Fruit fly (Drosophila melanogaster) whole organism, embryonic: ENCODE data around the gene Syx8.

Experiments
- Atf3 ChIP-seq: fragments of 200-800 bp; sonication (Bioruptor generic); optimal IDR thresholded peaks from 3 replicates; lab custom pipeline; 2016; ENCODE audit warnings: missing biosample characterization, missing genetic modification characterization
- Bgb ChIP-seq: fragments of 200-800 bp; sonication (Bioruptor generic); IDR thresholded peaks from 2 replicates; pipeline ENCODE4 v1.3.6; 2022; ENCODE audit warnings: missing biosample characterization, missing genetic modification characterization; ENCODE audit not compliant: partially characterized antibody
- CG10267 ChIP-seq: fragments of 200-800 bp; sonication (Bioruptor generic); optimal IDR thresholded peaks from 2 replicates; lab custom pipeline; 2018; ENCODE audit warnings: missing biosample characterization, mild to moderate bottlenecking, missing genetic modification characterization, moderate library complexity
- CG10431 ChIP-seq: fragments of 200-800 bp; sonication (Bioruptor generic); optimal IDR thresholded peaks from 3 replicates; lab custom pipeline; 2018; ENCODE audit warnings: missing biosample characterization, mild to moderate bottlenecking, missing genetic modification characterization
- CG10543 ChIP-seq: fragments of 200-800 bp; sonication (Bioruptor generic); optimal IDR thresholded peaks from 3 replicates; lab custom pipeline; 2017; ENCODE audit warnings: missing biosample characterization, mild to moderate bottlenecking, missing genetic modification characterization, moderate library complexity
- CG11085 ChIP-seq: fragments of 200-800 bp; sonication (Bioruptor generic); IDR thresholded peaks from 2 replicates; pipeline ENCODE4 v1.3.6; 2022; ENCODE audit warnings: missing biosample characterization, missing genetic modification characterization
- CG11723 ChIP-seq: fragments of 200-800 bp; sonication (Bioruptor generic); optimal IDR thresholded peaks from 2 replicates; lab custom pipeline; 2017; ENCODE audit warnings: missing biosample characterization, mild to moderate bottlenecking, missing genetic modification characterization
- CG12219 ChIP-seq: fragments of 200-800 bp; sonication (Bioruptor generic); optimal IDR thresholded peaks from 3 replicates; lab custom pipeline; 2018; ENCODE audit warnings: missing biosample characterization, mild to moderate bottlenecking, missing genetic modification characterization
- CG12299 ChIP-seq: fragments of 200-800 bp; sonication (Bioruptor generic); optimal IDR thresholded peaks from 2 replicates; lab custom pipeline; 2018; ENCODE audit warnings: missing biosample characterization, mild to moderate bottlenecking, missing genetic modification characterization
- CG12769 ChIP-seq: fragments of 200-800 bp; sonication (Bioruptor generic); optimal IDR thresholded peaks from 2 replicates; lab custom pipeline; 2019; ENCODE audit warnings: missing biosample characterization, mild to moderate bottlenecking, missing genetic modification characterization, moderate library complexity
- CG14710 ChIP-seq: fragments of 200-800 bp; sonication (Bioruptor generic); optimal IDR thresholded peaks from 3 replicates; lab custom pipeline; 2019; ENCODE audit warnings: missing biosample characterization, mild to moderate bottlenecking, missing genetic modification characterization, moderate library complexity
- CG17328 ChIP-seq: fragments of 200-800 bp; sonication (Bioruptor generic); IDR thresholded peaks from 2 replicates; pipeline ENCODE4 v1.3.6; 2022; ENCODE audit warnings: missing biosample characterization, missing genetic modification characterization
- CG1832 ChIP-seq: fragments of 200-800 bp; sonication (Bioruptor generic); optimal IDR thresholded peaks from 2 replicates; lab custom pipeline; 2017; ENCODE audit warnings: missing biosample characterization, mild to moderate bottlenecking, missing genetic modification characterization, inconsistent platforms
- CG30403 ChIP-seq: fragments of 200-800 bp; sonication (Bioruptor generic); optimal IDR thresholded peaks from 3 replicates; lab custom pipeline; 2016; ENCODE audit warnings: missing biosample characterization, missing genetic modification characterization
- CG34224 ChIP-seq: fragments of 200-800 bp; sonication (Bioruptor generic); IDR thresholded peaks from 3 replicates; pipeline ENCODE4 v1.3.6; 2022; ENCODE audit warnings: missing biosample characterization, missing genetic modification characterization; ENCODE audit not compliant: partially characterized antibody
- CG4360 ChIP-seq: fragments of 200-800 bp; sonication (Bioruptor generic); IDR thresholded peaks from 2 replicates; pipeline ENCODE4 v1.3.6; 2022; ENCODE audit warnings: missing biosample characterization, missing genetic modification characterization
- CG6654 ChIP-seq: fragments of 200-800 bp; sonication (Bioruptor generic); optimal IDR thresholded peaks from 2 replicates; lab custom pipeline; 2017; ENCODE audit warnings: missing biosample characterization, mild to moderate bottlenecking, missing genetic modification characterization
- CG9437 ChIP-seq: fragments of 200-800 bp; sonication (Bioruptor generic); optimal IDR thresholded peaks from 2 replicates; lab custom pipeline; 2018; ENCODE audit warnings: missing biosample characterization, mild to moderate bottlenecking, missing genetic modification characterization
- D19A ChIP-seq: fragments of 200-800 bp; optimal IDR thresholded peaks from 3 replicates; lab custom pipeline; 2019; ENCODE audit warnings: missing biosample characterization, mild to moderate bottlenecking, missing genetic modification characterization, moderate library complexity
- Dp ChIP-seq: fragments of 200-800 bp; sonication (Bioruptor generic); optimal IDR thresholded peaks from 2 replicates; lab custom pipeline; 2018; ENCODE audit warnings: missing biosample characterization, mild to moderate bottlenecking, missing genetic modification characterization, moderate library complexity
- Dref ChIP-seq: fragments of 200-800 bp; sonication (Bioruptor generic); IDR thresholded peaks from 2 replicates; pipeline ENCODE4 v1.3.6; 2022; ENCODE audit warnings: missing biosample characterization, missing genetic modification characterization
- Ets65A ChIP-seq: fragments of 200-800 bp; sonication (Bioruptor generic); peaks from one replicate; lab custom pipeline; 2016; ENCODE audit warnings: missing biosample characterization, missing genetic modification characterization
- GATAe ChIP-seq: fragments of 200-800 bp; sonication (Bioruptor generic); conservative IDR thresholded peaks from 2 replicates; pipeline ENCODE4 v1.3.6; 2022; ENCODE audit warnings: missing biosample characterization, missing genetic modification characterization
- HLH4C ChIP-seq: fragments of 200-800 bp; sonication (Bioruptor generic); IDR thresholded peaks from 3 replicates; pipeline ENCODE4 v1.3.6; 2022; ENCODE audit warnings: missing biosample characterization, missing genetic modification characterization; ENCODE audit not compliant: partially characterized antibody
- HmgD ChIP-seq: fragments of 200-800 bp; sonication (Bioruptor generic); optimal IDR thresholded peaks from 3 replicates; lab custom pipeline; 2016; ENCODE audit warnings: missing biosample characterization, missing genetic modification characterization
- Lim3 ChIP-seq: fragments of 200-800 bp; sonication (Bioruptor generic); IDR thresholded peaks from 2 replicates; pipeline ENCODE4 v1.3.6; 2022; ENCODE audit warnings: missing biosample characterization, missing genetic modification characterization
- NC2α ChIP-seq: fragments of 200-800 bp; sonication (Bioruptor generic); optimal IDR thresholded peaks from 2 replicates; lab custom pipeline; 2016; ENCODE audit warnings: missing biosample characterization, missing genetic modification characterization
- cg ChIP-seq: fragments of 200-800 bp; sonication (Bioruptor generic); optimal IDR thresholded peaks from 3 replicates; lab custom pipeline; 2019; ENCODE audit warnings: missing biosample characterization, mild to moderate bottlenecking, missing genetic modification characterization, moderate library complexity
- esg ChIP-seq: fragments of 200-800 bp; sonication (Bioruptor generic); conservative IDR thresholded peaks from 2 replicates; pipeline ENCODE4 v1.3.6; 2022; ENCODE audit warnings: missing biosample characterization, missing genetic modification characterization
- fd96Cb ChIP-seq: fragments of 200-800 bp; sonication (Bioruptor generic); optimal IDR thresholded peaks from 2 replicates; lab custom pipeline; 2018; ENCODE audit warnings: missing biosample characterization, mild to moderate bottlenecking, missing genetic modification characterization, moderate library complexity
- gcm ChIP-seq: fragments of 200-800 bp; sonication (Bioruptor generic); optimal IDR thresholded peaks from 2 replicates; lab custom pipeline; 2019; ENCODE audit warnings: missing biosample characterization, mild to moderate bottlenecking, missing genetic modification characterization, moderate library complexity
- hb ChIP-seq: fragments of 200-800 bp; sonication (Bioruptor generic); IDR thresholded peaks from 3 replicates; pipeline ENCODE4 v1.3.6; 2022; ENCODE audit warnings: missing biosample characterization, missing genetic modification characterization; ENCODE audit not compliant: partially characterized antibody
- hbn ChIP-seq: fragments of 200-800 bp; sonication (Bioruptor generic); IDR thresholded peaks from 2 replicates; pipeline ENCODE4 v1.3.6; 2022; ENCODE audit warnings: missing biosample characterization, missing genetic modification characterization; ENCODE audit not compliant: partially characterized antibody
- her ChIP-seq: fragments of 200-800 bp; sonication (Bioruptor generic); optimal IDR thresholded peaks from 2 replicates; lab custom pipeline; 2016; ENCODE audit warnings: missing biosample characterization, missing genetic modification characterization
- hkb ChIP-seq, 2 experiments: fragments of 200-800 bp in 1 of 2; fragments of >200 bp in 1 of 2; sonication (Bioruptor generic) in 1 of 2; IDR thresholded peaks in 1 of 2; optimal IDR thresholded peaks in 1 of 2; 2 replicates each; pipeline versions ENCODE4 v1.3.6 to Lab custom; 2017 to 2022; ENCODE audit warnings: missing biosample characterization in 1 of 2, missing genetic modification characterization in 1 of 2
- jigr1 ChIP-seq: fragments of 200-800 bp; sonication (Bioruptor generic); IDR thresholded peaks from 3 replicates; pipeline ENCODE4 v1.3.6; 2022; ENCODE audit warnings: missing biosample characterization, missing genetic modification characterization
- kay ChIP-seq: fragments of 200-800 bp; sonication (Bioruptor generic); optimal IDR thresholded peaks from 2 replicates; lab custom pipeline; 2016; ENCODE audit warnings: missing biosample characterization, missing genetic modification characterization
- knrl ChIP-seq: fragments of 200-800 bp; sonication (Bioruptor generic); IDR thresholded peaks from 3 replicates; pipeline ENCODE4 v1.3.6; 2022; ENCODE audit warnings: missing biosample characterization, missing genetic modification characterization; ENCODE audit not compliant: partially characterized antibody
- mld ChIP-seq: fragments of 200-800 bp; sonication (Bioruptor generic); IDR thresholded peaks from 3 replicates; pipeline ENCODE4 v1.3.6; 2022; ENCODE audit warnings: missing biosample characterization, missing genetic modification characterization; ENCODE audit not compliant: partially characterized antibody
- nerfin-1 ChIP-seq: fragments of 200-800 bp; sonication (Bioruptor generic); optimal IDR thresholded peaks from 3 replicates; lab custom pipeline; 2019; ENCODE audit warnings: missing biosample characterization, mild to moderate bottlenecking, missing genetic modification characterization, moderate library complexity
- org-1 ChIP-seq: fragments of 200-800 bp; sonication (Bioruptor generic); optimal IDR thresholded peaks from 2 replicates; lab custom pipeline; 2017; ENCODE audit warnings: missing biosample characterization, missing genetic modification characterization
- pfk ChIP-seq: fragments of 200-800 bp; sonication (Bioruptor generic); optimal IDR thresholded peaks from 2 replicates; lab custom pipeline; 2018; ENCODE audit warnings: missing biosample characterization, mild to moderate bottlenecking, missing genetic modification characterization, moderate library complexity
- pros ChIP-seq: fragments of 200-800 bp; sonication (Bioruptor generic); optimal IDR thresholded peaks from 3 replicates; lab custom pipeline; 2019; ENCODE audit warnings: missing biosample characterization, mild to moderate bottlenecking, missing genetic modification characterization, moderate library complexity
- psq ChIP-seq: fragments of 200-800 bp; sonication (Bioruptor generic); optimal IDR thresholded peaks from 2 replicates; lab custom pipeline; 2017; ENCODE audit warnings: missing biosample characterization, missing genetic modification characterization
- sima ChIP-seq: fragments of 200-800 bp; sonication (Bioruptor generic); optimal IDR thresholded peaks from 2 replicates; lab custom pipeline; 2016; ENCODE audit warnings: missing biosample characterization, missing genetic modification characterization
- stwl ChIP-seq: fragments of 200-800 bp; sonication (Bioruptor generic); optimal IDR thresholded peaks from 3 replicates; lab custom pipeline; 2018; ENCODE audit warnings: missing biosample characterization, mild to moderate bottlenecking, missing genetic modification characterization, moderate library complexity
- trem ChIP-seq: fragments of 200-800 bp; optimal IDR thresholded peaks from 3 replicates; lab custom pipeline; 2019; ENCODE audit warnings: missing biosample characterization, mild to moderate bottlenecking, missing genetic modification characterization, moderate library complexity
- unc-4 ChIP-seq: fragments of 200-800 bp; sonication (Bioruptor generic); IDR thresholded peaks from 2 replicates; pipeline ENCODE4 v1.3.6; 2022; ENCODE audit warnings: missing biosample characterization, missing genetic modification characterization; ENCODE audit not compliant: partially characterized antibody
- zfh2 ChIP-seq: fragments of 200-800 bp; sonication (Bioruptor generic); optimal IDR thresholded peaks from 2 replicates; lab custom pipeline; 2016; ENCODE audit warnings: missing biosample characterization, missing genetic modification characterization

Gene Syx8

DNA sequence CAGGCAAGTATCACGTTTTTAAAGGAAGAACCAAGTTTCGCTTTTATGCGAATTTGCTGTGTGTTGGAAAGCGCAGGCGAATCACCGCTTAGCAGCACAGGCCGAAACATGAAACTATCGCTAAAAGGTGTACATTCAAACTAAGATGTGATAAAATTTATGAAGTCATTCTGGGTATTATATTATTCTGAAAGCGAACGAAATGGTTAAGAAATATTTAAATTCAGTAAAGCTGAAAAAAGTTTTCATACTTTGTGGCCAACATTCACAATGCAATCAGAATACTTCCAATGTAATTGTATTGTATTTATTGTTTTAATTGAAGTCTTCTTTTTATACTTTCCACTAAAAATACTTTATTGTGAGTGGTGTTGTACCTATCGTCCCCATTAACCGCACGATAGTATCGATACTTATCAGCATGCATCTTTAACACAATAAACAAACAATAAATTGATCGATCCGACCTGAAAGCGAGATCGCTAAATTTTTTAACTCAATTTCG is 5.6 kb downstream of the Syx8 start, which contains the start of gene Smn (continued):
- TF ChIP-seq CG17328 (GFP tag; lab: Robert Waterston, UW) (no peak), CG11723 (peak; percentile 10), CG30403 (GFP tag; lab: Kevin White, UChicago) (peak; percentile 72), NC2α (GFP tag; lab: Kevin White, UChicago) (no peak), cg (GFP tag; lab: Kevin White, UChicago) (no peak), org-1 (GFP tag; lab: Kevin White, UChicago) (peak; percentile 1), Bgb (GFP tag; lab: Robert Waterston, UW) (peak; percentile 70), HLH4C (peak; percentile 81), CG1832 (GFP tag; lab: Kevin White, UChicago) (no peak), Lim3 (no peak), jigr1 (GFP tag; lab: Robert Waterston, UW) (no peak), CG34224 (peak; percentile 81), fd96Cb (tag; lab: Kevin White, UChicago) (no peak), pfk (GFP tag; lab: Kevin White, UChicago) (no peak), her (GFP tag; lab: Kevin White, UChicago) (no peak), CG4360 (no peak), CG10543 (GFP tag; lab: Kevin White, UChicago) (peak; percentile 46), CG6654 (no peak), gcm (GFP tag; lab: Kevin White, UChicago) (no peak), HmgD (GFP tag; lab: Kevin White, UChicago) (peak; percentile 4), Atf3 (no peak), Dp (GFP tag; lab: Kevin White, UChicago) (peak; percentile 45), hb (GFP tag; lab: Robert Waterston, UW) (peak; percentile 83), kay (GFP tag; lab: Kevin White, UChicago) (no peak), CG9437 (GFP tag; lab: Kevin White, UChicago) (peak; percentile 18), knrl (GFP tag; lab: Robert Waterston, UW) (peak; percentile 86), CG12769 (tag; lab: Kevin White, UChicago) (peak; percentile 29), zfh2 (GFP tag; lab: Kevin White, UChicago) (peak; percentile 71), CG10431 (GFP tag; lab: Kevin White, UChicago) (no peak), CG12299 (tag; lab: Kevin White, UChicago) (no peak), nerfin-1 (tag; lab: Kevin White, UChicago) (peak; percentile 42)
- TF ChIP-seq, all 482 proteins: peak for 211

DNA sequence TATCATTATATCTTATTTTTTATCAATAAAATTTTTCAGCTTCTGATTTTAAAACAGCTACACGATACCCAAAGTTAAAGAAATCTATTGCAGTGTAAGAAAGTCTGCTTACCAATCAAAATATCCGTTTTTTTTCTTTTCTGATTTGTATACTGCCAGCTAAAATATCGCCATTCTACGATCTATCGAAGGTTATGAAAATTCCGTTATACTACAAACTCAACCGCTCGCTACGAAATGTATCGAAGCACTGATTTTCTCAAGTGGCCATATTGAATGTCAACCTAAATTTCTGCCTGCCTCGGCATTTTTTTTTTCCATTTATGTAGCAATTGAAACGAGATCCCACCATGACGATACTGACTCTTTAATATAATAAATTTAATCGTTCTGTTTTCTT is 6.8 kb downstream of the Syx8 start, which contains the start of gene nxf2:
Gene nxf2, minus strand, starts transcription at position 258 of the 400 bp plus-strand sequence.
- TF ChIP-seq mld (GFP tag; lab: Robert Waterston, UW) (0 out of 3 replicates have a peak, but pooled peaks have one; percentile 6), GATAe (no peak), unc-4 (GFP tag; lab: Robert Waterston, UW) (peak; percentile 54), CG10267 (tag; lab: Kevin White, UChicago) (peak; percentile 76), sima (GFP tag; lab: Kevin White, UChicago) (no peak), D19A (no peak), nerfin-1 (tag; lab: Kevin White, UChicago) (peak; percentile 43), stwl (tag; lab: Kevin White, UChicago) (peak; percentile 25), esg (GFP tag; lab: Robert Waterston, UW) (no peak), pros (no peak), hbn (peak; percentile 44; the same call in 1 of the 2 replicates), hkb (optimal IDR thresholded peaks at IDR 0.05; lab: Kevin White, UChicago) (no peak), hkb (GFP tag; IDR thresholded peaks at IDR 0.05; lab: Robert Waterston, UW) (no peak), CG11085 (GFP tag; lab: Robert Waterston, UW) (no peak), psq (no peak), CG14710 (tag; lab: Kevin White, UChicago) (peak; percentile 12), Ets65A (no peak), CG12219 (GFP tag; lab: Kevin White, UChicago) (no peak), Dref (GFP tag; lab: Robert Waterston, UW) (peak; percentile 38; the same call in 1 of the 2 replicates), trem (tag; lab: Kevin White, UChicago) (peak; percentile 19), knrl (GFP tag; lab: Robert Waterston, UW) (peak; percentile 57; the same call in 2 of the 3 replicates)
